Fruit fly (Drosophila melanogaster): ENCODE measurements around the gene CG31717.

CG31717 gene

dm6 chr2L:10237725-10238446, 12.7 kb upstream of the CG31717 start, which contains the start of gene mthl15:
TSS of gene mthl15 (minus strand) at chr2L:10238317.
- TF ChIP-seq fkh (GFP tag; optimal IDR thresholded peaks at IDR 0.05) = peak; percentile 90
- no peak for TF ChIP-seq Gug (GFP tag; IDR thresholded peaks at IDR 0.05)
- no peak for TF ChIP-seq OdsH (GFP tag; optimal IDR thresholded peaks at IDR 0.05)
- TF ChIP-seq vri (GFP tag; optimal IDR thresholded peaks at IDR 0.05) = peak; percentile 34

dm6 chr2L:10238726-10239652, 11.5 kb upstream of the CG31717 start, which contains the start of gene me31B:
TSS of gene me31B (plus strand) at chr2L:10239341.
- TF ChIP-seq Smox (GFP tag; optimal IDR thresholded peaks at IDR 0.05) = no peak
- TF ChIP-seq CG31627 (GFP tag; optimal IDR thresholded peaks at IDR 0.05) = no peak
- no peak for TF ChIP-seq lz (GFP tag; optimal IDR thresholded peaks at IDR 0.05)
- no peak for TF ChIP-seq spab (GFP tag; optimal IDR thresholded peaks at IDR 0.05)
- TF ChIP-seq achi (GFP tag; optimal IDR thresholded peaks at IDR 0.05) = no peak
- TF ChIP-seq CG3032 (tag; optimal IDR thresholded peaks at IDR 0.05) = peak; percentile 14
- TF ChIP-seq CG6163 (GFP tag; IDR thresholded peaks at IDR 0.05) = no peak
- no peak for TF ChIP-seq CG8632 (GFP tag; optimal IDR thresholded peaks at IDR 0.05)
- TF ChIP-seq Eip93F (GFP tag; optimal IDR thresholded peaks at IDR 0.05) = peak; percentile 7
- no peak for TF ChIP-seq Sox102F (GFP tag; optimal IDR thresholded peaks at IDR 0.05)

dm6 chr2L:10246785-10247190, 3.7 kb upstream of the CG31717 start, which contains the start of gene chico:
TSS of gene chico (minus strand) at chr2L:10247078.
- TF ChIP-seq CG7368 (GFP tag; optimal IDR thresholded peaks at IDR 0.05) (no peak), Ets96B (tag; optimal IDR thresholded peaks at IDR 0.05) (no peak), Blimp-1 (GFP tag; optimal IDR thresholded peaks at IDR 0.05) (no peak), svp (GFP tag) (no peak), Met (GFP tag; optimal IDR thresholded peaks at IDR 0.05) (no peak), salr (GFP tag; optimal IDR thresholded peaks at IDR 0.05) (no peak), CG9139 (GFP tag; optimal IDR thresholded peaks at IDR 0.05) (no peak)

dm6 chr2L:10249655-10250202, 808 bp upstream of the CG31717 start:
- TF ChIP-seq fkh (GFP tag; optimal IDR thresholded peaks at IDR 0.05) (peak; percentile 94), fd85E (GFP tag; optimal IDR thresholded peaks at IDR 0.05) (no peak), svp (GFP tag) (no peak)

dm6 chr2L:10251592-10251991, 1.1 kb downstream of the CG31717 start, which contains the start of gene Ror:
TSS of gene Ror (plus strand) at chr2L:10251843.
- TF ChIP-seq CG16779 (tag; optimal IDR thresholded peaks at IDR 0.05) (no peak), Hr39 (GFP tag; optimal IDR thresholded peaks at IDR 0.05) (no peak), achi (GFP tag; optimal IDR thresholded peaks at IDR 0.05) (no peak), CG15336 (GFP tag; IDR thresholded peaks at IDR 0.05) (no peak), salr (GFP tag; optimal IDR thresholded peaks at IDR 0.05) (no peak), Met (GFP tag; optimal IDR thresholded peaks at IDR 0.05) (no peak), CG6854 (GFP tag; optimal IDR thresholded peaks at IDR 0.05) (no peak), CG6163 (GFP tag; IDR thresholded peaks at IDR 0.05) (no peak), CG1621 (tag; optimal IDR thresholded peaks at IDR 0.05) (no peak), acj6 (GFP tag; optimal IDR thresholded peaks at IDR 0.05) (no peak), Eip93F (GFP tag; optimal IDR thresholded peaks at IDR 0.05) (no peak), CG8119 (GFP tag; IDR thresholded peaks at IDR 0.05) (no peak), Ets96B (tag; optimal IDR thresholded peaks at IDR 0.05) (no peak), CG4318 (GFP tag; optimal IDR thresholded peaks at IDR 0.05) (no peak), cyc (GFP tag; optimal IDR thresholded peaks at IDR 0.05) (no peak)

Data from whole organism, prepupa.